Fruit fly (Drosophila melanogaster) whole organism, wandering third instar larva: ENCODE data around the gene SLIRP2.

Experiments
- CG32264 ChIP-seq: fragments of 200-800 bp; sonication (Bioruptor generic); optimal IDR thresholded peaks from 2 replicates; lab custom pipeline; 2016; ENCODE audit warnings: missing biosample characterization, missing genetic modification characterization
- Dif ChIP-seq: fragments of 200-275, 200-300 bp; sonication (Bioruptor generic); optimal IDR thresholded peaks from 2 replicates; lab custom pipeline; 2018; ENCODE audit warnings: missing biosample characterization, missing genetic modification characterization; ENCODE audit not compliant: partially characterized antibody
- Hr78 ChIP-seq: fragments of >200 bp; optimal IDR thresholded peaks from 2 replicates; lab custom pipeline; 2017; ENCODE audit warnings: missing biosample characterization, missing genetic modification characterization
- Myc ChIP-seq: fragments of >200 bp; optimal IDR thresholded peaks from 2 replicates; lab custom pipeline; 2017
- OdsH ChIP-seq: fragments of 200-800 bp; sonication (Bioruptor generic); optimal IDR thresholded peaks from 2 replicates; lab custom pipeline; 2016; ENCODE audit warnings: missing biosample characterization, mild to moderate bottlenecking, missing genetic modification characterization
- dmrt93B ChIP-seq: fragments of 200-800 bp; sonication (Bioruptor generic); optimal IDR thresholded peaks from 2 replicates; lab custom pipeline; 2018; ENCODE audit warnings: missing biosample characterization, mild to moderate bottlenecking, missing genetic modification characterization
- fru ChIP-seq: fragments of 200-800 bp; sonication (Bioruptor generic); optimal IDR thresholded peaks from 3 replicates; lab custom pipeline; 2016; ENCODE audit warnings: missing biosample characterization, mild to moderate bottlenecking, missing genetic modification characterization
- pan ChIP-seq: fragments of >200 bp; optimal IDR thresholded peaks from 2 replicates; lab custom pipeline; 2017
- psq ChIP-seq: fragments of 200-800 bp; sonication (Bioruptor generic); optimal IDR thresholded peaks from 3 replicates; lab custom pipeline; 2017; ENCODE audit warnings: missing biosample characterization, mild to moderate bottlenecking, missing genetic modification characterization, moderate library complexity
- sage ChIP-seq: fragments of 200-800 bp; sonication (Bioruptor generic); optimal IDR thresholded peaks from 2 replicates; lab custom pipeline; 2016; ENCODE audit warnings: missing biosample characterization, mild to moderate bottlenecking, missing genetic modification characterization
- sv ChIP-seq: fragments of 200-800 bp; sonication (Bioruptor generic); optimal IDR thresholded peaks from 3 replicates; lab custom pipeline; 2016; ENCODE audit warnings: missing biosample characterization, missing genetic modification characterization
- usp ChIP-seq: fragments of >200 bp; optimal IDR thresholded peaks from 2 replicates; lab custom pipeline; 2017; ENCODE audit warnings: missing biosample characterization, missing genetic modification characterization
- woc ChIP-seq: sonication (Bioruptor generic); optimal IDR thresholded peaks from 2 replicates; lab custom pipeline; 2016; ENCODE audit warnings: missing biosample characterization, mild to moderate bottlenecking, missing genetic modification characterization

DNA sequence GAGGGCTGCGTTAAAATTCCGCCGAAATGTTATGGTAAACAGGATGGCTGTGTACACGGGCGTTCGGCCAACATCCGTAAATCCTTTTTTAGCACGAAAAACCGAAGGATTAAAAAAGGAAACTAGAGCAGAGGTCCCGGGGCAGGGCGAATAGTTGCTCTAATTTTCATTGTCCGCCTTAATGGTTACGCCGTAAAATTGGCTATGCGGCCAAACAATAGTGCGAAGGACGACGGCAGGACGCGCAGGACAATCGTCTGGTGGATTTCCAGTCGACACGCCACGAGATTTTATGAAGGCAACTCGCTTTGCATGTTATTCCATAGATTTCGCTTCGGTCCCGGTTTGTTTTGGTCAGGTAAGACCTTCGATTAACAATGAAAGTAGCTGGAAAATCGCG, 49.8 kb downstream of the SLIRP2 start:
- TF ChIP-seq usp (GFP tag; lab: Kevin White, UChicago) (no peak), Hr78 (GFP tag; lab: Kevin White, UChicago) (no peak), Dif (no peak), sv (no peak), Myc (no peak), OdsH (GFP tag; lab: Kevin White, UChicago) (no peak), sage (no peak), psq (GFP tag; lab: Kevin White, UChicago) (no peak), woc (no peak), dmrt93B (GFP tag; lab: Kevin White, UChicago) (no peak), CG32264 (no peak), fru (GFP tag; lab: Kevin White, UChicago) (no peak), pan (lab: Kevin White, UChicago) (no peak)
